Worm (Caenorhabditis elegans): Measurements from ENCODE around the gene nlp-2.

ce11 chrX:2301821-2302220 lies 42.7 kb downstream of the nlp-2 start:
- TF ChIP-seq cey-2 (tag; optimal IDR thresholded peaks at IDR 0.05; ENCODE audit: borderline replicate concordance, insufficient read depth), result no peak
- TF ChIP-seq nhr-28 (tag; optimal IDR thresholded peaks at IDR 0.05), result no peak
- no peak for TF ChIP-seq nhr-76 (tag; optimal IDR thresholded peaks at IDR 0.05)
- TF ChIP-seq nhr-42 (GFP tag; IDR thresholded peaks at IDR 0.05), result no peak
- TF ChIP-seq nhr-41 (GFP tag; IDR thresholded peaks at IDR 0.05), result no peak
- no peak for TF ChIP-seq ama-1 (optimal IDR thresholded peaks at IDR 0.05)
- no peak for TF ChIP-seq lin-39 (tag; optimal IDR thresholded peaks at IDR 0.05)
- no peak for TF ChIP-seq F49E8.2 (tag; optimal IDR thresholded peaks at IDR 0.05; ENCODE audit: borderline replicate concordance)
- no peak for TF ChIP-seq egl-27 (tag; optimal IDR thresholded peaks at IDR 0.05)
- TF ChIP-seq nhr-237 (tag; optimal IDR thresholded peaks at IDR 0.05), result no peak
- no peak for TF ChIP-seq unc-39 (tag; optimal IDR thresholded peaks at IDR 0.05)
- no peak for TF ChIP-seq hif-1 (tag; optimal IDR thresholded peaks at IDR 0.05)
- no peak for TF ChIP-seq aha-1 (tag)
- TF ChIP-seq dmd-8 (GFP tag; IDR thresholded peaks at IDR 0.05), result no peak
